Fruit fly (Drosophila melanogaster) whole organism, prepupa: ENCODE measurements around the gene CG32243.

ENCODE experiments used
- Blimp-1 ChIP-seq: fragments of 200-800 bp; sonication (Bioruptor generic); optimal IDR thresholded peaks from 3 replicates; lab custom pipeline; 2017; ENCODE audit warnings: missing biosample characterization, missing genetic modification characterization, mild to moderate bottlenecking, moderate library complexity, missing genetic modification reagents
- CG10631 ChIP-seq: fragments of 200-800 bp; sonication (Bioruptor generic); optimal IDR thresholded peaks from 2 replicates; lab custom pipeline; 2016; ENCODE audit warnings: missing biosample characterization, missing genetic modification characterization
- CG10669 ChIP-seq: fragments of 200-800 bp; sonication (Bioruptor generic); optimal IDR thresholded peaks from 3 replicates; lab custom pipeline; 2018; ENCODE audit warnings: missing biosample characterization, mild to moderate bottlenecking, missing genetic modification characterization, moderate library complexity
- CG11902 ChIP-seq: fragments of 200-800 bp; sonication (Bioruptor generic); optimal IDR thresholded peaks from 3 replicates; lab custom pipeline; 2016; ENCODE audit warnings: missing biosample characterization, missing genetic modification characterization
- CG15336 ChIP-seq: fragments of 200-800 bp; sonication (Bioruptor generic); IDR thresholded peaks from 2 replicates; pipeline ENCODE4 v1.3.6; 2022; ENCODE audit warnings: missing biosample characterization, missing genetic modification characterization
- CG1621 ChIP-seq: fragments of 200-800 bp; sonication (Bioruptor generic); optimal IDR thresholded peaks from 3 replicates; lab custom pipeline; 2018; ENCODE audit warnings: missing biosample characterization, mild to moderate bottlenecking, missing genetic modification characterization
- CG3032 ChIP-seq: fragments of 200-800 bp; optimal IDR thresholded peaks from 2 replicates; lab custom pipeline; 2019; ENCODE audit warnings: missing biosample characterization, mild to moderate bottlenecking, missing genetic modification characterization, moderate library complexity
- CG32006 ChIP-seq: fragments of 200-800 bp; sonication (Bioruptor generic); optimal IDR thresholded peaks from 3 replicates; lab custom pipeline; 2017; ENCODE audit warnings: missing biosample characterization, mild to moderate bottlenecking, missing genetic modification characterization
- CG3919 ChIP-seq: fragments of 200-800 bp; sonication (Bioruptor generic); optimal IDR thresholded peaks from 3 replicates; lab custom pipeline; 2016; ENCODE audit warnings: missing biosample characterization, missing genetic modification characterization
- CG4318 ChIP-seq: fragments of 200-800 bp; sonication (Bioruptor generic); optimal IDR thresholded peaks from 3 replicates; lab custom pipeline; 2017; ENCODE audit warnings: missing biosample characterization, mild to moderate bottlenecking, missing genetic modification characterization
- CG6276 ChIP-seq: fragments of 200-800 bp; sonication (Bioruptor generic); optimal IDR thresholded peaks from 2 replicates; lab custom pipeline; 2017; ENCODE audit warnings: missing biosample characterization, mild to moderate bottlenecking, missing genetic modification characterization
- CG6792 ChIP-seq: fragments of 200-800 bp; sonication (Bioruptor generic); optimal IDR thresholded peaks from 3 replicates; lab custom pipeline; 2016; ENCODE audit warnings: missing biosample characterization, missing genetic modification characterization
- CG6808 ChIP-seq: fragments of 200-800 bp; sonication (Bioruptor generic); optimal IDR thresholded peaks from 3 replicates; lab custom pipeline; 2017; ENCODE audit warnings: missing biosample characterization, missing genetic modification characterization, mild to moderate bottlenecking, moderate library complexity, missing genetic modification reagents
- CG6854 ChIP-seq: fragments of 200-800 bp; sonication (Bioruptor generic); optimal IDR thresholded peaks from 2 replicates; lab custom pipeline; 2017; ENCODE audit warnings: missing biosample characterization, mild to moderate bottlenecking, missing genetic modification characterization
- CG7368 ChIP-seq: fragments of 200-800 bp; sonication (Bioruptor generic); optimal IDR thresholded peaks from 3 replicates; lab custom pipeline; 2016; ENCODE audit warnings: missing biosample characterization, missing genetic modification characterization
- CG8319 ChIP-seq: fragments of 200-800 bp; sonication (Bioruptor generic); optimal IDR thresholded peaks from 3 replicates; lab custom pipeline; 2016; ENCODE audit warnings: missing biosample characterization, missing genetic modification characterization
- CG9139 ChIP-seq: fragments of 200-800 bp; sonication (Bioruptor generic); optimal IDR thresholded peaks from 3 replicates; lab custom pipeline; 2017; ENCODE audit warnings: missing biosample characterization, mild to moderate bottlenecking, missing genetic modification characterization
- Eip75B ChIP-seq: fragments of 200-800 bp; sonication (Bioruptor generic); optimal IDR thresholded peaks from 3 replicates; lab custom pipeline; 2016; ENCODE audit warnings: missing biosample characterization, missing genetic modification characterization
- Eip78C ChIP-seq: fragments of 200-800 bp; sonication (Bioruptor generic); peaks from one replicate; lab custom pipeline; 2016; ENCODE audit warnings: missing biosample characterization, missing genetic modification characterization
- Eip93F ChIP-seq: fragments of 200-800 bp; sonication (Bioruptor generic); optimal IDR thresholded peaks from 2 replicates; lab custom pipeline; 2016; ENCODE audit warnings: missing biosample characterization, mild to moderate bottlenecking, missing genetic modification characterization
- Ets21C ChIP-seq: fragments of 200-800 bp; sonication (Bioruptor generic); optimal IDR thresholded peaks from 3 replicates; lab custom pipeline; 2016; ENCODE audit warnings: missing biosample characterization, missing genetic modification characterization
- Ets96B ChIP-seq: fragments of 200-800 bp; optimal IDR thresholded peaks from 2 replicates; lab custom pipeline; 2019; ENCODE audit warnings: missing biosample characterization, mild to moderate bottlenecking, missing genetic modification characterization, moderate library complexity
- Hr38 ChIP-seq: sonication (Bioruptor generic); optimal IDR thresholded peaks from 2 replicates; lab custom pipeline; 2016; ENCODE audit warnings: missing biosample characterization, missing genetic modification characterization
- Hr39 ChIP-seq: fragments of 200-800 bp; sonication (Bioruptor generic); optimal IDR thresholded peaks from 2 replicates; lab custom pipeline; 2016; ENCODE audit warnings: missing biosample characterization, missing genetic modification characterization
- Hr4 ChIP-seq: fragments of 200-800 bp; sonication (Bioruptor generic); optimal IDR thresholded peaks from 3 replicates; lab custom pipeline; 2016; ENCODE audit warnings: missing biosample characterization, missing genetic modification characterization
- Met ChIP-seq: fragments of 200-800 bp; sonication (Bioruptor generic); optimal IDR thresholded peaks from 3 replicates; lab custom pipeline; 2016; ENCODE audit warnings: missing biosample characterization, missing genetic modification characterization
- Smox ChIP-seq: fragments of 200-800 bp; sonication (Bioruptor generic); optimal IDR thresholded peaks from 3 replicates; lab custom pipeline; 2016; ENCODE audit warnings: missing biosample characterization, missing genetic modification characterization
- Sox14 ChIP-seq: fragments of 200-800 bp; sonication (Bioruptor generic); optimal IDR thresholded peaks from 3 replicates; lab custom pipeline; 2016; ENCODE audit warnings: missing biosample characterization, missing genetic modification characterization
- achi ChIP-seq: fragments of 200-800 bp; sonication (Bioruptor generic); optimal IDR thresholded peaks from 3 replicates; lab custom pipeline; 2016; ENCODE audit warnings: missing biosample characterization, missing genetic modification characterization
- acj6 ChIP-seq: fragments of 200-800 bp; sonication (Bioruptor generic); optimal IDR thresholded peaks from 3 replicates; lab custom pipeline; 2016; ENCODE audit warnings: missing biosample characterization, missing genetic modification characterization
- cyc ChIP-seq: fragments of 200-800 bp; sonication (Bioruptor generic); optimal IDR thresholded peaks from 3 replicates; lab custom pipeline; 2016; ENCODE audit warnings: missing biosample characterization, missing genetic modification characterization
- dac ChIP-seq: fragments of 200-800 bp; sonication (Bioruptor generic); optimal IDR thresholded peaks from 2 replicates; lab custom pipeline; 2017; ENCODE audit warnings: missing biosample characterization, mild to moderate bottlenecking, missing genetic modification characterization
- eg ChIP-seq: fragments of 200-800 bp; sonication (Bioruptor generic); IDR thresholded peaks from 3 replicates; pipeline ENCODE4 v1.3.6; 2022; ENCODE audit warnings: missing biosample characterization, missing genetic modification characterization
- esn ChIP-seq: fragments of 200-800 bp; sonication (Bioruptor generic); optimal IDR thresholded peaks from 2 replicates; lab custom pipeline; 2016; ENCODE audit warnings: missing biosample characterization, mild to moderate bottlenecking, missing genetic modification characterization, moderate library complexity
- fd59A ChIP-seq: fragments of 200-800 bp; sonication (Bioruptor generic); optimal IDR thresholded peaks from 2 replicates; lab custom pipeline; 2017; ENCODE audit warnings: missing biosample characterization, mild to moderate bottlenecking, missing genetic modification characterization, missing genetic modification reagents
- fkh ChIP-seq: fragments of 200-800 bp; sonication (Bioruptor generic); optimal IDR thresholded peaks from 3 replicates; lab custom pipeline; 2017; ENCODE audit warnings: missing biosample characterization, mild to moderate bottlenecking, missing genetic modification characterization, moderate library complexity
- lz ChIP-seq: fragments of 200-800 bp; sonication (Bioruptor generic); optimal IDR thresholded peaks from 3 replicates; lab custom pipeline; 2016; ENCODE audit warnings: missing biosample characterization, missing genetic modification characterization
- pdm3 ChIP-seq: fragments of 200-800 bp; sonication (Bioruptor generic); optimal IDR thresholded peaks from 3 replicates; lab custom pipeline; 2016; ENCODE audit warnings: missing biosample characterization, missing genetic modification characterization
- svp ChIP-seq: fragments of 200-800 bp; sonication (Bioruptor generic); peaks from one replicate; lab custom pipeline; 2016; ENCODE audit warnings: missing biosample characterization, missing genetic modification characterization
- topi ChIP-seq: fragments of 200-800 bp; sonication (Bioruptor generic); optimal IDR thresholded peaks from 3 replicates; lab custom pipeline; 2016; ENCODE audit warnings: missing biosample characterization, missing genetic modification characterization
- vri ChIP-seq: fragments of 200-800 bp; sonication (Bioruptor generic); optimal IDR thresholded peaks from 3 replicates; lab custom pipeline; 2016; ENCODE audit warnings: missing biosample characterization, mild to moderate bottlenecking, missing genetic modification characterization

CG32243 gene

dm6 chr3L:4507846-4508245, 33.2 kb downstream of the CG32243 start:
- TF ChIP-seq fd59A (GFP tag; lab: Kevin White, UChicago): no peak
- no peak for TF ChIP-seq Hr39
- TF ChIP-seq CG4318 (GFP tag; lab: Kevin White, UChicago): no peak
- no peak for TF ChIP-seq Hr38 (GFP tag; lab: Kevin White, UChicago)
- peak; percentile 64 for TF ChIP-seq svp
- no peak for TF ChIP-seq topi (GFP tag; lab: Kevin White, UChicago)
- TF ChIP-seq CG3032 (tag; lab: Kevin White, UChicago): no peak
- TF ChIP-seq CG32006 (GFP tag; lab: Kevin White, UChicago): no peak
- TF ChIP-seq Eip78C: peak; percentile 68
- no peak for TF ChIP-seq Eip93F
- TF ChIP-seq, all 60 proteins: peak for 2

dm6 chr3L:4501406-4501805, 39.6 kb downstream of the CG32243 start:
- TF ChIP-seq CG6792 (GFP tag; lab: Kevin White, UChicago) (no peak), eg (GFP tag; lab: Robert Waterston, UW) (0 out of 3 replicates have a peak, but pooled peaks have one; percentile 25), CG8319 (GFP tag; lab: Kevin White, UChicago) (no peak), Hr38 (GFP tag; lab: Kevin White, UChicago) (no peak), CG6808 (GFP tag; lab: Kevin White, UChicago) (no peak), CG3919 (GFP tag; lab: Kevin White, UChicago) (no peak), vri (GFP tag; lab: Kevin White, UChicago) (no peak), Sox14 (GFP tag; lab: Kevin White, UChicago) (no peak)

dm6 chr3L:4500400-4500799, 40.6 kb downstream of the CG32243 start, which contains the start of gene CG13720:
Gene CG13720 (minus strand): TSS chr3L:4500500.
- TF ChIP-seq CG6854 (GFP tag; lab: Kevin White, UChicago) (no peak), Blimp-1 (GFP tag; lab: Kevin White, UChicago) (peak; percentile 39)

dm6 chr3L:4497677-4498076, 43.4 kb downstream of the CG32243 start, which contains the start of gene CG13721:
Gene CG13721 (minus strand): TSS chr3L:4497777.
- no peak for TF ChIP-seq Eip93F
- TF ChIP-seq Ets96B (tag; lab: Kevin White, UChicago): no peak
- TF ChIP-seq Hr39: no peak
- TF ChIP-seq CG11902 (GFP tag; lab: Kevin White, UChicago): no peak
- no peak for TF ChIP-seq CG6276 (GFP tag; lab: Kevin White, UChicago)
- TF ChIP-seq CG7368 (GFP tag; lab: Kevin White, UChicago): no peak
- TF ChIP-seq CG15336 (GFP tag; lab: Robert Waterston, UW): no peak
- no peak for TF ChIP-seq pdm3 (GFP tag; lab: Kevin White, UChicago)
- no peak for TF ChIP-seq Ets21C
- TF ChIP-seq Smox: no peak
- TF ChIP-seq fkh: no peak
- TF ChIP-seq cyc (GFP tag; lab: Kevin White, UChicago): no peak

dm6 chr3L:4494603-4495002, 46.4 kb downstream of the CG32243 start:
- TF ChIP-seq fkh (no peak), dac (no peak), Sox14 (GFP tag; lab: Kevin White, UChicago) (peak; percentile 60), CG9139 (GFP tag; lab: Kevin White, UChicago) (peak; percentile 76), Ets96B (tag; lab: Kevin White, UChicago) (peak; percentile 82), cyc (GFP tag; lab: Kevin White, UChicago) (peak; percentile 53), CG7368 (GFP tag; lab: Kevin White, UChicago) (peak; percentile 62), Smox (peak; percentile 71), acj6 (GFP tag; lab: Kevin White, UChicago) (peak; percentile 83), Eip75B (GFP tag; lab: Kevin White, UChicago) (peak; percentile 69), CG3919 (GFP tag; lab: Kevin White, UChicago) (peak; percentile 75), fd59A (GFP tag; lab: Kevin White, UChicago) (peak; percentile 79), Eip93F (peak; percentile 24), CG6792 (GFP tag; lab: Kevin White, UChicago) (peak; percentile 78), CG1621 (peak; percentile 83), lz (GFP tag; lab: Kevin White, UChicago) (peak; percentile 70), CG6276 (GFP tag; lab: Kevin White, UChicago) (no peak), CG10669 (GFP tag; lab: Kevin White, UChicago) (peak; percentile 79), esn (GFP tag; lab: Kevin White, UChicago) (peak; percentile 80), CG10631 (peak; percentile 82), Blimp-1 (GFP tag; lab: Kevin White, UChicago) (peak; percentile 43), CG6854 (GFP tag; lab: Kevin White, UChicago) (no peak), CG4318 (GFP tag; lab: Kevin White, UChicago) (no peak), Met (GFP tag; lab: Kevin White, UChicago) (peak; percentile 79), vri (GFP tag; lab: Kevin White, UChicago) (peak; percentile 64), achi (GFP tag; lab: Kevin White, UChicago) (peak; percentile 83), CG3032 (tag; lab: Kevin White, UChicago) (peak; percentile 84), Hr39 (peak; percentile 56), Hr4 (GFP tag; lab: Kevin White, UChicago) (peak; percentile 40)
